Fruit fly (Drosophila melanogaster) whole organism, embryonic: ENCODE results near the gene CG12522.

Experiments used
- ATbp ChIP-seq: fragments of 200-800 bp; sonication (Bioruptor generic); optimal IDR thresholded peaks from 2 replicates; lab custom pipeline; 2017; ENCODE audit warnings: missing biosample characterization, mild to moderate bottlenecking, missing genetic modification characterization, missing genetic modification reagents
- Antp ChIP-seq: fragments of 200-800 bp; sonication (Bioruptor generic); optimal IDR thresholded peaks from 3 replicates; lab custom pipeline; 2016; ENCODE audit warnings: missing biosample characterization, missing genetic modification characterization
- BEAF-32 ChIP-seq: fragments of 200-800 bp; sonication (Bioruptor generic); optimal IDR thresholded peaks from 3 replicates; lab custom pipeline; 2017; ENCODE audit warnings: missing biosample characterization, missing genetic modification characterization, mild to moderate bottlenecking, moderate library complexity, missing genetic modification reagents
- CG10431 ChIP-seq: fragments of 200-800 bp; sonication (Bioruptor generic); optimal IDR thresholded peaks from 3 replicates; lab custom pipeline; 2018; ENCODE audit warnings: missing biosample characterization, mild to moderate bottlenecking, missing genetic modification characterization
- CG10462 ChIP-seq: fragments of 200-800 bp; sonication (Bioruptor generic); optimal IDR thresholded peaks from 2 replicates; lab custom pipeline; 2016; ENCODE audit warnings: missing biosample characterization, missing genetic modification characterization
- CG10543 ChIP-seq: fragments of 200-800 bp; sonication (Bioruptor generic); optimal IDR thresholded peaks from 3 replicates; lab custom pipeline; 2017; ENCODE audit warnings: missing biosample characterization, mild to moderate bottlenecking, missing genetic modification characterization, moderate library complexity
- CG10565 ChIP-seq: fragments of 200-800 bp; sonication (Bioruptor generic); optimal IDR thresholded peaks from 3 replicates; lab custom pipeline; 2016; ENCODE audit warnings: missing biosample characterization, mild to moderate bottlenecking, missing genetic modification characterization
- CG12071 ChIP-seq: fragments of 200-800 bp; sonication (Bioruptor generic); optimal IDR thresholded peaks from 3 replicates; lab custom pipeline; 2018; ENCODE audit warnings: missing biosample characterization, mild to moderate bottlenecking, missing genetic modification characterization
- CG12236 ChIP-seq: fragments of 200-800 bp; sonication (Bioruptor generic); optimal IDR thresholded peaks from 2 replicates; lab custom pipeline; 2016; ENCODE audit warnings: missing biosample characterization, missing genetic modification characterization
- CG12299 ChIP-seq: fragments of 200-800 bp; sonication (Bioruptor generic); optimal IDR thresholded peaks from 2 replicates; lab custom pipeline; 2018; ENCODE audit warnings: missing biosample characterization, mild to moderate bottlenecking, missing genetic modification characterization
- CG13775 ChIP-seq: fragments of 200-800 bp; sonication (Bioruptor generic); optimal IDR thresholded peaks from 3 replicates; lab custom pipeline; 2017; ENCODE audit warnings: missing biosample characterization, mild to moderate bottlenecking, missing genetic modification characterization
- CG14050 ChIP-seq: fragments of 200-800 bp; sonication (Bioruptor generic); IDR thresholded peaks from 3 replicates; pipeline ENCODE4 v1.3.6; 2022; ENCODE audit warnings: missing biosample characterization, missing genetic modification characterization
- CG15514 ChIP-seq: fragments of 200-800 bp; sonication (Bioruptor generic); optimal IDR thresholded peaks from 3 replicates; lab custom pipeline; 2017; ENCODE audit warnings: missing biosample characterization, missing genetic modification characterization, mild to moderate bottlenecking, moderate library complexity, missing genetic modification reagents
- CG16813 ChIP-seq: fragments of 200-800 bp; sonication (Bioruptor generic); IDR thresholded peaks from 3 replicates; pipeline ENCODE4 v1.3.6; 2022; ENCODE audit warnings: missing biosample characterization, missing genetic modification characterization; ENCODE audit not compliant: partially characterized antibody
- CG1792 ChIP-seq: fragments of 200-800 bp; sonication (Bioruptor generic); optimal IDR thresholded peaks from 2 replicates; lab custom pipeline; 2016; ENCODE audit warnings: missing biosample characterization, missing genetic modification characterization
- CG2875 ChIP-seq: fragments of 200-800 bp; sonication (Bioruptor generic); optimal IDR thresholded peaks from 2 replicates; lab custom pipeline; 2017; ENCODE audit warnings: missing biosample characterization, mild to moderate bottlenecking, missing genetic modification characterization, missing genetic modification reagents
- CG33213 ChIP-seq: fragments of 200-800 bp; sonication (Bioruptor generic); optimal IDR thresholded peaks from 3 replicates; lab custom pipeline; 2016; ENCODE audit warnings: missing biosample characterization, missing genetic modification characterization
- CG34224 ChIP-seq: fragments of 200-800 bp; sonication (Bioruptor generic); IDR thresholded peaks from 3 replicates; pipeline ENCODE4 v1.3.6; 2022; ENCODE audit warnings: missing biosample characterization, missing genetic modification characterization; ENCODE audit not compliant: partially characterized antibody
- CG4328 ChIP-seq: fragments of 200-800 bp; sonication (Bioruptor generic); optimal IDR thresholded peaks from 3 replicates; lab custom pipeline; 2017; ENCODE audit warnings: missing biosample characterization, missing genetic modification reagents, missing genetic modification characterization
- CG6272 ChIP-seq: fragments of 200-800 bp; sonication (Bioruptor generic); IDR thresholded peaks from 2 replicates; pipeline ENCODE4 v1.3.6; 2022; ENCODE audit warnings: missing biosample characterization, missing genetic modification characterization
- CG6683 ChIP-seq: fragments of 200-800 bp; sonication (Bioruptor generic); optimal IDR thresholded peaks from 2 replicates; lab custom pipeline; 2017; ENCODE audit warnings: missing biosample characterization, mild to moderate bottlenecking, missing genetic modification characterization, missing genetic modification reagents
- CG6765 ChIP-seq: fragments of 200-800 bp; sonication (Bioruptor generic); optimal IDR thresholded peaks from 3 replicates; lab custom pipeline; 2017; ENCODE audit warnings: missing biosample characterization, mild to moderate bottlenecking, missing genetic modification characterization
- CG8924 ChIP-seq: fragments of 200-800 bp; optimal IDR thresholded peaks from 3 replicates; lab custom pipeline; 2019; ENCODE audit warnings: missing biosample characterization, mild to moderate bottlenecking, missing genetic modification characterization, moderate library complexity
- CG9817 ChIP-seq: fragments of 200-800 bp; sonication (Bioruptor generic); optimal IDR thresholded peaks from 2 replicates; lab custom pipeline; 2018; ENCODE audit warnings: missing biosample characterization, mild to moderate bottlenecking, missing genetic modification characterization, moderate library complexity
- CoRest ChIP-seq: fragments of 200-800 bp; sonication (Bioruptor generic); optimal IDR thresholded peaks from 3 replicates; lab custom pipeline; 2018; ENCODE audit warnings: missing biosample characterization, mild to moderate bottlenecking, missing genetic modification characterization, moderate library complexity
- Dbx ChIP-seq: fragments of 200-800 bp; sonication (Bioruptor generic); IDR thresholded peaks from 3 replicates; pipeline ENCODE4 v1.3.6; 2022; ENCODE audit warnings: missing biosample characterization, missing genetic modification characterization
- Drgx ChIP-seq: fragments of 200-800 bp; sonication (Bioruptor generic); IDR thresholded peaks from 2 replicates; pipeline ENCODE4 v1.3.6; 2022; ENCODE audit warnings: missing biosample characterization, missing genetic modification characterization
- ab ChIP-seq: fragments of 200-800 bp; sonication (Bioruptor generic); optimal IDR thresholded peaks from 2 replicates; lab custom pipeline; 2016; ENCODE audit warnings: missing biosample characterization, missing genetic modification characterization
- ac ChIP-seq: fragments of 200-800 bp; sonication (Bioruptor generic); optimal IDR thresholded peaks from 3 replicates; lab custom pipeline; 2017; ENCODE audit warnings: missing biosample characterization, mild to moderate bottlenecking, missing genetic modification characterization
- ash1 ChIP-seq: fragments of 200-800 bp; sonication (Bioruptor generic); optimal IDR thresholded peaks from 2 replicates; lab custom pipeline; 2018; ENCODE audit warnings: missing biosample characterization, mild to moderate bottlenecking, missing genetic modification characterization
- bbx ChIP-seq: fragments of 200-800 bp; sonication (Bioruptor generic); IDR thresholded peaks from 2 replicates; pipeline ENCODE4 v1.3.6; 2022; ENCODE audit warnings: missing biosample characterization, missing genetic modification characterization; ENCODE audit not compliant: partially characterized antibody
- cad ChIP-seq: fragments of >200 bp; optimal IDR thresholded peaks from 2 replicates; lab custom pipeline; 2017; ENCODE audit warnings: missing biosample characterization, missing genetic modification characterization
- corto ChIP-seq: fragments of 200-800 bp; sonication (Bioruptor generic); optimal IDR thresholded peaks from 2 replicates; lab custom pipeline; 2016; ENCODE audit warnings: missing biosample characterization, mild to moderate bottlenecking, missing genetic modification characterization, moderate library complexity
- dati ChIP-seq: fragments of 200-800 bp; sonication (Bioruptor generic); IDR thresholded peaks from 2 replicates; pipeline ENCODE4 v1.3.6; 2022; ENCODE audit warnings: missing biosample characterization, missing genetic modification characterization
- dm ChIP-seq: fragments of 200-800 bp; sonication (Bioruptor generic); optimal IDR thresholded peaks from 3 replicates; lab custom pipeline; 2016; ENCODE audit warnings: missing biosample characterization, missing genetic modification characterization
- emc ChIP-seq: fragments of 200-800 bp; sonication (Bioruptor generic); optimal IDR thresholded peaks from 2 replicates; lab custom pipeline; 2016; ENCODE audit warnings: missing biosample characterization, missing genetic modification characterization
- exex ChIP-seq: fragments of 200-800 bp; sonication (Bioruptor generic); optimal IDR thresholded peaks from 4 replicates; lab custom pipeline; 2018; ENCODE audit warnings: missing biosample characterization, mild to moderate bottlenecking, missing genetic modification characterization, moderate library complexity
- fd102C ChIP-seq: fragments of 200-800 bp; sonication (Bioruptor generic); optimal IDR thresholded peaks from 2 replicates; lab custom pipeline; 2018; ENCODE audit warnings: missing biosample characterization, mild to moderate bottlenecking, missing genetic modification characterization, moderate library complexity
- fru ChIP-seq: fragments of >200 bp; optimal IDR thresholded peaks from 2 replicates; lab custom pipeline; 2017
- gro ChIP-seq: fragments of 200-800 bp; sonication (Bioruptor generic); optimal IDR thresholded peaks from 2 replicates; lab custom pipeline; 2016; ENCODE audit warnings: missing biosample characterization, missing genetic modification characterization
- knrl ChIP-seq: fragments of 200-800 bp; sonication (Bioruptor generic); IDR thresholded peaks from 3 replicates; pipeline ENCODE4 v1.3.6; 2022; ENCODE audit warnings: missing biosample characterization, missing genetic modification characterization; ENCODE audit not compliant: partially characterized antibody
- lab ChIP-seq: fragments of 200-800 bp; sonication (Bioruptor generic); optimal IDR thresholded peaks from 3 replicates; lab custom pipeline; 2017; ENCODE audit warnings: missing biosample characterization, missing genetic modification characterization, mild to moderate bottlenecking, moderate library complexity, missing genetic modification reagents
- pita ChIP-seq: fragments of 200-800 bp; sonication (Bioruptor generic); optimal IDR thresholded peaks from 2 replicates; lab custom pipeline; 2017; ENCODE audit warnings: missing biosample characterization, mild to moderate bottlenecking, missing genetic modification characterization
- repo ChIP-seq: fragments of 200-800 bp; sonication (Bioruptor generic); optimal IDR thresholded peaks from 2 replicates; lab custom pipeline; 2016; ENCODE audit warnings: missing biosample characterization, missing genetic modification characterization
- row ChIP-seq: fragments of 200-800 bp; sonication (Bioruptor generic); IDR thresholded peaks from 3 replicates; pipeline ENCODE4 v1.3.6; 2022; ENCODE audit warnings: missing biosample characterization, missing genetic modification characterization
- seq ChIP-seq: fragments of 200-800 bp; sonication (Bioruptor generic); IDR thresholded peaks from 2 replicates; pipeline ENCODE4 v1.3.6; 2022; ENCODE audit warnings: missing biosample characterization, missing genetic modification characterization
- shn ChIP-seq: fragments of 200-800 bp; sonication (Bioruptor generic); optimal IDR thresholded peaks from 3 replicates; lab custom pipeline; 2016; ENCODE audit warnings: missing biosample characterization, missing genetic modification characterization
- sima ChIP-seq: fragments of 200-800 bp; sonication (Bioruptor generic); optimal IDR thresholded peaks from 2 replicates; lab custom pipeline; 2016; ENCODE audit warnings: missing biosample characterization, missing genetic modification characterization
- slbo ChIP-seq: fragments of 200-800 bp; sonication (Bioruptor generic); IDR thresholded peaks from 2 replicates; pipeline ENCODE4 v1.3.6; 2022; ENCODE audit warnings: missing biosample characterization, missing genetic modification characterization
- usp ChIP-seq: fragments of >200 bp; optimal IDR thresholded peaks from 2 replicates; lab custom pipeline; 2017; ENCODE audit warnings: missing biosample characterization, missing genetic modification characterization

CG12522 gene

dm6 chr3L:11096195-11096908 lies 11.7 kb upstream of the CG12522 start, which contains the start of the genes CG46439, Iyd and CG33947 (continued):
- TF ChIP-seq usp (no peak), seq (GFP tag; lab: Robert Waterston, UW) (no peak), CoRest (tag; lab: Kevin White, UChicago) (no peak), CG1792 (GFP tag; lab: Kevin White, UChicago) (no peak), cad (GFP tag; lab: Kevin White, UChicago) (no peak), CG10462 (GFP tag; lab: Kevin White, UChicago) (no peak), row (peak; percentile 35; the same call in 1 of the 3 replicates), lab (peak; percentile 35), CG4328 (no peak), corto (GFP tag; lab: Kevin White, UChicago) (peak; percentile 16), fd102C (GFP tag; lab: Kevin White, UChicago) (no peak), CG8924 (no peak), bbx (GFP tag; lab: Robert Waterston, UW) (no peak), BEAF-32 (GFP tag; lab: Kevin White, UChicago) (no peak), sima (GFP tag; lab: Kevin White, UChicago) (no peak), CG15514 (GFP tag; lab: Kevin White, UChicago) (peak; percentile 71), dati (GFP tag; lab: Robert Waterston, UW) (no peak), CG10565 (no peak), Dbx (GFP tag; lab: Robert Waterston, UW) (no peak), CG12071 (GFP tag; lab: Kevin White, UChicago) (no peak), CG6272 (GFP tag; lab: Robert Waterston, UW) (no peak), CG12236 (GFP tag; lab: Kevin White, UChicago) (no peak), ab (no peak), CG6765 (GFP tag; lab: Kevin White, UChicago) (no peak), CG14050 (GFP tag; lab: Robert Waterston, UW) (no peak), shn (GFP tag; lab: Kevin White, UChicago) (no peak), pita (GFP tag; lab: Kevin White, UChicago) (no peak), CG33213 (GFP tag; lab: Kevin White, UChicago) (no peak), CG6683 (GFP tag; lab: Kevin White, UChicago) (no peak), repo (no peak), ac (GFP tag; lab: Kevin White, UChicago) (no peak), Antp (no peak), CG10543 (GFP tag; lab: Kevin White, UChicago) (peak; percentile 25), ash1 (GFP tag; lab: Kevin White, UChicago) (no peak), CG12299 (tag; lab: Kevin White, UChicago) (no peak), CG16813 (GFP tag; lab: Robert Waterston, UW) (0 out of 3 replicates have a peak, but pooled peaks have one; percentile 16), slbo (no peak), Drgx (peak; percentile 71), CG9817 (no peak), emc (GFP tag; lab: Kevin White, UChicago) (no peak), dm (no peak), fru (no peak), CG10431 (GFP tag; lab: Kevin White, UChicago) (no peak), CG13775 (GFP tag; lab: Kevin White, UChicago) (no peak), exex (tag; lab: Kevin White, UChicago) (peak; percentile 32), CG34224 (GFP tag; lab: Robert Waterston, UW) (peak; percentile 56; the same call in 2 of the 3 replicates), ATbp (no peak), knrl (no peak), gro (GFP tag; lab: Kevin White, UChicago) (no peak), CG2875 (GFP tag; lab: Kevin White, UChicago) (no peak)
